Worm (Caenorhabditis elegans) whole organism, L4 larva: ENCODE data around the gene pept-2.

Experiments used
- ama-1 ChIP-seq: fragments of 150-350 bp; optimal IDR thresholded peaks from 2 replicates; lab custom pipeline; 2014; ENCODE audit warnings: inconsistent platforms, mixed read lengths
- fkh-10 ChIP-seq: fragments of 150-350 bp; optimal IDR thresholded peaks from 2 replicates; lab custom pipeline; 2014; ENCODE audit warnings: missing biosample characterization, missing genetic modification reagents, missing genetic modification characterization
- nhr-41 ChIP-seq: fragments of 200-800 bp; sonication (Bioruptor generic); IDR thresholded peaks from 2 replicates; pipeline ENCODE4 v1.3.6; 2022; ENCODE audit warnings: missing genetic modification reagents, missing genetic modification characterization, missing compliant biosample characterization
- snpc-4 ChIP-seq: fragments of 150-350 bp; optimal IDR thresholded peaks from 2 replicates; lab custom pipeline; 2014; ENCODE audit warnings: missing biosample characterization, missing genetic modification characterization
- zag-1 ChIP-seq: fragments of 150-350 bp; optimal IDR thresholded peaks from 2 replicates; lab custom pipeline; 2014; ENCODE audit warnings: missing biosample characterization, missing genetic modification characterization
- zfp-2 ChIP-seq: sonication (generic microtip); optimal IDR thresholded peaks from 2 replicates; lab custom pipeline; 2016; ENCODE audit warnings: mild to moderate bottlenecking, missing genetic modification characterization, missing compliant biosample characterization

DNA sequence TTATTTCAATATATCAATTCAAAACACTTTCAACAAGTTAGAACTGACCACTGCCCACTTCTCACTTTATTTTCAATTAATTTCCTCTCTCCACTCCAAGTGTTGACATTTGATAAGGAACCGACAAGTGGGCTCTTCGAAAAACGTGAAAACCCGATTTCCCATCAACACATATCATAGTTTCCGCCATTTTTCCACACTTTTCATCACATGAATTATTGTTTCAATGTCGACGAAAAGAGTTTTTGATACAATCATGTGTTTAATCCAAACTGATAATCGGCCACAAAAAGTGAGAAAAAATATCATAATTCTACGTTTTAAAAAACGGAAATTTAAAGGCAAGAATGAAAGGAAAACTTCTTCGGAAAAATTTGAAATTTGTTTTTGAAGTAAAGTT lies 5.2 kb downstream of the pept-2 start:
- no peak for TF ChIP-seq ama-1
- TF ChIP-seq zfp-2 (tag; lab: Kevin White, UChicago): no peak
- no peak for TF ChIP-seq zag-1 (tag; lab: Kevin White, UChicago)
- TF ChIP-seq snpc-4 (tag; lab: Kevin White, UChicago): no peak
- no peak for TF ChIP-seq nhr-41 (GFP tag; lab: Robert Waterston, UW)
- TF ChIP-seq fkh-10 (GFP tag; lab: Kevin White, UChicago): no peak
